Worm (Caenorhabditis elegans) whole organism, L4 larva: ENCODE results near the gene dhc-3.
A peak's percentile ranks its signal among the peaks of the same experiment; 100 is the strongest.
"Not testable (repeated sequence)": the region's sequence is repeated elsewhere in the genome, so short reads cannot be mapped to it uniquely, and the experiment has no call there.

Source experiments
- F44E2.7 ChIP-seq: fragments of 200-800 bp; sonication (Bioruptor generic); IDR thresholded peaks from 2 replicates; pipeline ENCODE4 v2.1.2; 2022; ENCODE audit warnings: missing genetic modification characterization, missing compliant biosample characterization
- aha-1 ChIP-seq: fragments of 150-350 bp; peaks from one replicate; lab custom pipeline; 2014; ENCODE audit warnings: missing biosample characterization, missing genetic modification characterization
- arid-1 ChIP-seq: fragments of 200-800 bp; sonication (Bioruptor generic); conservative IDR thresholded peaks from 2 replicates; pipeline ENCODE4 v1.3.6; 2022; ENCODE audit warnings: missing genetic modification reagents, missing genetic modification characterization, missing compliant biosample characterization
- ceh-28 ChIP-seq: fragments of 150-350 bp; optimal IDR thresholded peaks from 2 replicates; lab custom pipeline; 2014; ENCODE audit warnings: missing biosample characterization, missing genetic modification reagents, missing genetic modification characterization
- dmd-6 ChIP-seq: fragments of 200-800 bp; sonication (Bioruptor generic); IDR thresholded peaks from 2 replicates; pipeline ENCODE4 v1.3.6; 2022; ENCODE audit warnings: missing genetic modification reagents, missing genetic modification characterization, missing compliant biosample characterization
- duxl-1 ChIP-seq: sonication (generic microtip); optimal IDR thresholded peaks from 2 replicates; lab custom pipeline; 2016; ENCODE audit warnings: mild to moderate bottlenecking, missing genetic modification characterization, moderate library complexity, missing compliant biosample characterization; ENCODE audit not compliant: poor library complexity
- dve-1 ChIP-seq: sonication (generic microtip); optimal IDR thresholded peaks from 2 replicates; lab custom pipeline; 2017; ENCODE audit warnings: antibody characterized with exemption, mild to moderate bottlenecking, missing genetic modification characterization, missing compliant biosample characterization; ENCODE audit not compliant: insufficient read depth
- gei-8 ChIP-seq: fragments of 200-800 bp; sonication (Bioruptor generic); optimal IDR thresholded peaks from 2 replicates; lab custom pipeline; 2018; ENCODE audit warnings: mild to moderate bottlenecking, missing genetic modification characterization, missing compliant biosample characterization
- hlh-11 ChIP-seq: fragments of 200-800 bp; sonication (Bioruptor generic); optimal IDR thresholded peaks from 2 replicates; lab custom pipeline; 2018; ENCODE audit warnings: mild to moderate bottlenecking, missing genetic modification characterization, missing compliant biosample characterization
- hlh-30 ChIP-seq: sonication (generic microtip); optimal IDR thresholded peaks from 2 replicates; lab custom pipeline; 2017; ENCODE audit warnings: antibody characterized with exemption, mild to moderate bottlenecking, missing genetic modification characterization, missing compliant biosample characterization; ENCODE audit not compliant: insufficient read depth
- lin-1 ChIP-seq: fragments of 200-800 bp; sonication (Bioruptor generic); IDR thresholded peaks from 2 replicates; pipeline ENCODE4 v1.3.6; 2022; ENCODE audit warnings: missing genetic modification reagents, missing genetic modification characterization, missing compliant biosample characterization
- lin-13 ChIP-seq: fragments of 150-350 bp; optimal IDR thresholded peaks from 2 replicates; lab custom pipeline; 2014; ENCODE audit warnings: missing biosample characterization, missing genetic modification reagents, missing genetic modification characterization
- lin-38 ChIP-seq: fragments of 200-800 bp; sonication (Bioruptor generic); IDR thresholded peaks from 2 replicates; pipeline ENCODE4 v1.3.6; 2022; ENCODE audit warnings: missing genetic modification reagents, missing genetic modification characterization, missing compliant biosample characterization
- lin-39 ChIP-seq: fragments of 150-350 bp; optimal IDR thresholded peaks from 2 replicates; lab custom pipeline; 2014; ENCODE audit warnings: missing biosample characterization, missing genetic modification reagents, missing genetic modification characterization
- mdl-1 ChIP-seq, 2 experiments: fragments of 150-350 bp in 1 of 2; sonication (generic microtip) in 1 of 2; optimal IDR thresholded peaks; 2 replicates each; lab custom pipeline; 2014 to 2017; ENCODE audit warnings: missing biosample characterization in 2 of 2, missing genetic modification characterization in 2 of 2
- mes-2 ChIP-seq: sonication (generic microtip); optimal IDR thresholded peaks from 2 replicates; lab custom pipeline; 2016; ENCODE audit warnings: missing genotype, mild to moderate bottlenecking, missing genetic modification characterization, missing compliant biosample characterization; ENCODE audit not compliant: poor library complexity, severe bottlenecking
- mxl-3 ChIP-seq: fragments of 200-800 bp; sonication (Bioruptor generic); optimal IDR thresholded peaks from 2 replicates; lab custom pipeline; 2018; ENCODE audit warnings: mild to moderate bottlenecking, missing genetic modification characterization, missing compliant biosample characterization
- nhr-102 ChIP-seq: sonication (generic microtip); optimal IDR thresholded peaks from 2 replicates; lab custom pipeline; 2016; ENCODE audit warnings: mild to moderate bottlenecking, missing genetic modification characterization, moderate library complexity, missing compliant biosample characterization
- nhr-28 ChIP-seq: fragments of 150-350 bp; optimal IDR thresholded peaks from 2 replicates; lab custom pipeline; 2014; ENCODE audit warnings: missing biosample characterization, missing genetic modification characterization
- nhr-48 ChIP-seq: sonication (generic microtip); optimal IDR thresholded peaks from 2 replicates; lab custom pipeline; 2016; ENCODE audit warnings: mild to moderate bottlenecking, missing genetic modification characterization, missing compliant biosample characterization
- nhr-77 ChIP-seq: fragments of 150-350 bp; optimal IDR thresholded peaks from 2 replicates; lab custom pipeline; 2014; ENCODE audit warnings: missing biosample characterization, missing genetic modification characterization
- php-3 ChIP-seq: fragments of 200-800 bp; sonication (Bioruptor generic); IDR thresholded peaks from 2 replicates; pipeline ENCODE4 v1.3.6; 2022; ENCODE audit warnings: missing genetic modification reagents, missing genetic modification characterization, missing compliant biosample characterization
- pqm-1 ChIP-seq: sonication (generic microtip); optimal IDR thresholded peaks from 2 replicates; lab custom pipeline; 2017; ENCODE audit warnings: missing biosample characterization, missing genetic modification characterization
- saeg-2 ChIP-seq: fragments of 200-800 bp; sonication (Bioruptor generic); IDR thresholded peaks from 2 replicates; pipeline ENCODE4 v1.3.6; 2022; ENCODE audit warnings: missing genetic modification reagents, missing genetic modification characterization, missing compliant biosample characterization
- skn-1 ChIP-seq: fragments of 150-350 bp; optimal IDR thresholded peaks from 2 replicates; lab custom pipeline; 2014; ENCODE audit warnings: missing biosample characterization, missing genetic modification characterization
- snpc-4 ChIP-seq: fragments of 150-350 bp; optimal IDR thresholded peaks from 2 replicates; lab custom pipeline; 2014; ENCODE audit warnings: missing biosample characterization, missing genetic modification characterization
- tag-97 ChIP-seq: fragments of 200-800 bp; sonication (Bioruptor generic); IDR thresholded peaks from 2 replicates; pipeline ENCODE4 v1.3.6; 2022; ENCODE audit warnings: missing genetic modification characterization, missing compliant biosample characterization
- unc-62 ChIP-seq, 3 experiments: fragments of 150-350 bp in 1 of 3; sonication (generic microtip); optimal IDR thresholded peaks in 2 of 3; peaks in 1 of 3; 1 replicate in 1 of 3; 2 replicates in 2 of 3; lab custom pipeline; 2014 to 2017; ENCODE audit warnings: missing biosample characterization in 3 of 3, missing genetic modification characterization in 3 of 3, missing genetic modification reagents in 3 of 3, missing genotype in 1 of 3
- zfp-3 ChIP-seq: fragments of 200-800 bp; sonication (Bioruptor generic); conservative IDR thresholded peaks from 2 replicates; pipeline ENCODE4 v1.3.6; 2022; ENCODE audit warnings: missing genetic modification reagents, missing genetic modification characterization, missing compliant biosample characterization
- zip-11 ChIP-seq: fragments of 200-800 bp; sonication (Bioruptor generic); IDR thresholded peaks from 2 replicates; pipeline ENCODE4 v1.3.6; 2022; ENCODE audit warnings: missing genetic modification characterization, missing compliant biosample characterization

Gene dhc-3

DNA sequence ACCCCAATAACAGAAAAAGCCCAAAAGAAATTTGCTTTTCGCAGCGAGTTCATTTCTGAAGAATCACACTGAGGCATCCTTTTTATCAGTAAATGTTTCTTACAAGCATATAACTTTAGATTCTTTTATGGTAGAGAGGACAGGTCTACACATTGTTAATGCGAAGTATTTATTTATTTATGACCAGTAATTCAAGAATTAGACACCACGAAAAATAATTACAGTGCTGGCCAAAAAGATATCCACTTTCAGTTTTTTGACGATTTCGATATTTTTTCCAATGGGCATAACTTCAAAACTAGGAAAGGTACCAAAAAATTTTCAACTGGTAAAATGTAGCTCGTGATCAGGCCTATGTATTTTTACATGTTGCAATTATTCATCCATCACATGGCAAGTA, 4.0 kb upstream of the dhc-3 start, which contains the start of gene clec-225:
clec-225 (minus strand) TSS at position 101 of the 400 bp plus-strand sequence.
- TF ChIP-seq saeg-2 (GFP tag; lab: Robert Waterston, UW); F44E2.7 (GFP tag; lab: Robert Waterston, UW); skn-1 (tag; lab: Kevin White, UChicago): not testable (repeated sequence)

DNA sequence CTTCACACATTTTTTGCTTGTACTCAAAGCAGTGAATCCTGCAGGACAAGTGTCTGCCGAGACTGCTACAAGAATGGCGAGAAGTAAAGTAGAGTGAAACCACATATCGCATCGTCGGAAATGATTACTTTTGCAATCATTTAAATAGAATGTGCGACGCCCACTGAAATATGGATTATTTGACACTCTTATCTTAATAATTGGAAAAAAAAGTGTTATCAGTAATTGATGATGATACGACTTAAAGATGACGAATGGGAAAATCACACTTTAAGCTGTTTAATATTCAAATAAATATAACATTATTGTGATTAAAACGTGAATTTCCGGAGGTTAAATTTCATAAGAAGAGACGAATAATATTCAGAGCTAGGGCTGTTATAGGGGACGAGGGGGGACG, 826 bp upstream of the dhc-3 start, which contains the start of gene clec-41:
clec-41 (minus strand) TSS at position 147 of the 400 bp plus-strand sequence.
- TF ChIP-seq nhr-28 = peak; percentile 67
- TF ChIP-seq php-3 (GFP tag; lab: Robert Waterston, UW) = peak; percentile 34; the same call in 1 of the 2 replicates
- TF ChIP-seq mxl-3 (GFP tag; lab: Kevin White, UChicago) = peak; percentile 31
- TF ChIP-seq pqm-1 = peak; percentile 91
- peak; percentile 85 for TF ChIP-seq lin-1 (GFP tag; lab: Robert Waterston, UW)
- no peak for TF ChIP-seq nhr-48 (tag; lab: Kevin White, UChicago)
- no peak for TF ChIP-seq dve-1 (tag; lab: Kevin White, UChicago)
- no peak for TF ChIP-seq duxl-1 (tag; lab: Kevin White, UChicago)
- peak; percentile 82 for TF ChIP-seq dmd-6 (GFP tag; lab: Robert Waterston, UW)

DNA sequence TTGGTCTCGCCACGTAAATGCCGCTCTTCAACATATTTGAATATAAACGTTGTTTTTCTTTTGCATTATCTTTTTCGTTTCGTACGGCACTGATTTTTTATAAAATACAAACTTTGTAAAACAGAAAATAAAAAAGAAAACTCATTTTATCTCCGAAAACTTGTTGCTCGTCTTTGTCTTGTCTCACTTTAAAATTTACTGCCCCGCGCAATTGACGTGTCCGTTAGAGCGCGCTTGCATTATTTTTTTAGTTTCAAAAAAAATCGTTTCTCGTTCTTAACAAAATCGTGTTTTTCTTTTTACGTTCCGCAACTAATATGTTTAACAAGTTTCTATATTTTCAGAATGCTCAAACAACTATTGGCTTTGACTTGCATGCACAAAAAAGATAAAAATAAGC, 13.8 kb downstream of the dhc-3 start, which contains the start of gene noca-1:
noca-1 (plus strand) TSS at position 345 of the 400 bp plus-strand sequence.
- TF ChIP-seq mdl-1 (tag; optimal IDR thresholded peaks at IDR 0.05; lab: Kevin White, UChicago) (no peak), ceh-28 (tag; lab: Kevin White, UChicago) (no peak), lin-38 (GFP tag; lab: Robert Waterston, UW) (no peak), zip-11 (GFP tag; lab: Robert Waterston, UW) (no peak), zfp-3 (GFP tag; lab: Robert Waterston, UW) (no peak), F44E2.7 (GFP tag; lab: Robert Waterston, UW) (no peak), skn-1 (tag; lab: Kevin White, UChicago) (no peak), snpc-4 (no peak)

DNA sequence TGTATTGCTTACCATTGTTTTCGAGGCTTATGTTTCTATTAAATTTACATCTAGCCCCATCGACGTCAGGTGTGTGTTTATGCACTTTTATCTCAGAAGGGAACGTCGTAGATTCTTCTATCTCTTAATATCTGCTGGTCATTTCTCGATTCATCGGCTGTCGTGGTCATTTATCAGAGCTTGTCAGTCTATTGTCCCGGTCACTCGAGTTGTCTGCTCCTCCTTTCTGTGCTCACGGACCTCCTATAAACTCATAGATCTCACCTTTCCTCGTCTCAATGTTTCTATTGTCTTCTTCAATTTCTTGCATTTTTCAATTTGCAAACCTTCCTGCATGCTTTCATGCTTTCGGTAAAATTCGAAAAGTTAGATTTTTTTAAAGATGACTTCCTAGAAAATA, 15.4 kb downstream of the dhc-3 start:
- TF ChIP-seq skn-1 (tag; lab: Kevin White, UChicago) = no peak
- no peak for TF ChIP-seq hlh-30 (tag; lab: Kevin White, UChicago)
- TF ChIP-seq unc-62 (GFP tag; optimal IDR thresholded peaks at IDR 0.05 in 1 of 2; lab: Kevin White, UChicago) = no peak
- TF ChIP-seq unc-62 (tag; optimal IDR thresholded peaks at IDR 0.05; lab: Kevin White, UChicago) = no peak

DNA sequence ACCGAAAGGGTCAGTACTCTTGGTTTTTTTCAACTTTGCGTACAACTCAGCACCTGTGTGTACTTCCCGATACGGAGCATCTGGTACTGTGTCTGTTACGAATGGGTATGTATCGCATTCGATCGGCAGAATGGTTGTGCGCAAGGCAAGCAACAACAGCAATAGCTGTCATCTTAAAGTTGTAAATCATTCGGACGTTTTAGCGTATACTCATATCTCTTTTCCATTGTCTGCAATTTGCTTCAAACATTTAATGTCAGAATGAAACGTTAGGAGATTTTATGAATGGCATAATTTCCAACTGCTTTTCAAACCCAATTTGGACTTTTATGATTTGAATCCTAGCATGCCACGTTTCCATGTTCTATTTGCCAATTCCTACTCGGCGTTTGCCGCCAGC, 18.3 kb downstream of the dhc-3 start:
- TF ChIP-seq lin-13 (no peak), unc-62 (GFP tag; optimal IDR thresholded peaks at IDR 0.05 in 1 of 2; lab: Kevin White, UChicago) (peak in 1 of 2 experiments; percentile 38), unc-62 (tag; optimal IDR thresholded peaks at IDR 0.05; lab: Kevin White, UChicago) (no peak)
- TF ChIP-seq, all 104 proteins: peak for 1

DNA sequence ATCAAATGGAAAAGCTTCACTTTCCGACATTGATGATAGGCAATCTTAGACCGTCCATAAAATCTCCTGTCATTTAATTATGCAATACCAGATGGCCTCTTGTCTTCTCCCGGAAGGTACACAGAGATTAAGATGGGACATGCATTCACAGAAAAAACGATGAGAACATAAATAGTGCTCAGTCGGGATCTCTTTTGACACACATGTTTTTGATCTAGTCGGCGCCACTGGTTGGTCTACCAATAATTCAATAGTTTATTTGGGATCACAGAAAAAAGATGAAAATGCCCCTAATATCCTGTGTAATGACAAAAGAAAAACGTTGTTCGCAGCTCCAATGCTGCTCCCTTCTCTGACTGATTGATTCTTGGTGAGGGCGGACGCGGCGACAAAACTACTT, 22.3 kb downstream of the dhc-3 start:
- TF ChIP-seq gei-8 (GFP tag; lab: Kevin White, UChicago) (no peak), tag-97 (no peak), nhr-102 (no peak), aha-1 (tag; lab: Kevin White, UChicago) (peak; percentile 60)

DNA sequence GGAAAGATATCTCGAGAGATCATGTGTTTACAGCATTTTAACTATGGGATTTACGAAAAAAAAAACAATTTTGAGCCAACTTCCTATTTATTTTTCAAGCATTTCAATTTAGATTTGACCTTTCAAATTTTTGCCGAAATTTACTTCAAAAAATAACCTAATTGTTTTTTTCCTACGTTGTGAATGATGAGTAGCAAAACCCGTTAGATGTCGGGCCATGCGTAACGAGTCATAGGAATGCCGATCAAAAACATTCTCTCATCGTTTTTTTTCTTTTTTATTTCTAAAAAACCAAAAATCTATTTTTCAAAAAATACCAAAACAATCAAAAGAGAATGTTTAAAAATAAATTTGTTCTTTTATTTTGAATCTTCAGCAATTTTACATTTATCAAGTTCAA, 24.1 kb downstream of the dhc-3 start:
- TF ChIP-seq snpc-4 (peak; percentile 73), hlh-11 (tag; lab: Kevin White, UChicago) (no peak), duxl-1 (tag; lab: Kevin White, UChicago) (no peak), arid-1 (no peak), lin-39 (tag; lab: Kevin White, UChicago) (no peak), mes-2 (tag; lab: Kevin White, UChicago) (peak; percentile 6), nhr-77 (tag; lab: Kevin White, UChicago) (no peak)
